Worm (Caenorhabditis elegans) whole organism, L4 larva: Measurements from ENCODE around the gene T02C12.5.

ENCODE experiments used
- ceh-28 ChIP-seq: fragments of 150-350 bp; optimal IDR thresholded peaks from 2 replicates; lab custom pipeline; 2014; ENCODE audit warnings: missing biosample characterization, missing genetic modification reagents, missing genetic modification characterization
- daf-8 ChIP-seq: fragments of 200-800 bp; sonication (Bioruptor generic); IDR thresholded peaks from 2 replicates; pipeline ENCODE4 v1.3.6; 2022; ENCODE audit warnings: missing genetic modification characterization, missing compliant biosample characterization
- gei-8 ChIP-seq: fragments of 200-800 bp; sonication (Bioruptor generic); optimal IDR thresholded peaks from 2 replicates; lab custom pipeline; 2018; ENCODE audit warnings: mild to moderate bottlenecking, missing genetic modification characterization, missing compliant biosample characterization
- lin-39 ChIP-seq: fragments of 150-350 bp; optimal IDR thresholded peaks from 2 replicates; lab custom pipeline; 2014; ENCODE audit warnings: missing biosample characterization, missing genetic modification reagents, missing genetic modification characterization
- mep-1 ChIP-seq: fragments of 150-350 bp; sonication (generic microtip); optimal IDR thresholded peaks from 3 replicates; lab custom pipeline; 2014; ENCODE audit warnings: missing biosample characterization, missing genetic modification characterization
- nhr-11 ChIP-seq: fragments of 150-350 bp; optimal IDR thresholded peaks from 2 replicates; lab custom pipeline; 2014; ENCODE audit warnings: missing biosample characterization, missing genetic modification characterization

- TF ChIP-seq nhr-11 (no peak), gei-8 (GFP tag; lab: Kevin White, UChicago) (no peak), daf-8 (GFP tag; lab: Robert Waterston, UW) (no peak), lin-39 (tag; lab: Kevin White, UChicago) (no peak), ceh-28 (tag; lab: Kevin White, UChicago) (no peak), mep-1 (tag; lab: Kevin White, UChicago) (no peak)
These were observed 32.1 kb upstream of the T02C12.5 start, which contains the start of gene his-70 for ce11 chrIII:4060019-4060418.
